Fruit fly (Drosophila melanogaster) whole organism, embryonic: ENCODE results near the gene CG6028.

Source experiments
- B-H2 ChIP-seq: fragments of 200-800 bp; sonication (Bioruptor generic); optimal IDR thresholded peaks from 2 replicates; lab custom pipeline; 2018; ENCODE audit warnings: missing biosample characterization, mild to moderate bottlenecking, missing genetic modification characterization
- CG10654 ChIP-seq: fragments of 200-800 bp; sonication (Bioruptor generic); optimal IDR thresholded peaks from 2 replicates; lab custom pipeline; 2016; ENCODE audit warnings: missing biosample characterization, missing genetic modification characterization
- CG14860 ChIP-seq: fragments of 200-800 bp; sonication (Bioruptor generic); IDR thresholded peaks from 3 replicates; pipeline ENCODE4 v1.3.6; 2022; ENCODE audit warnings: missing biosample characterization, missing genetic modification characterization; ENCODE audit not compliant: partially characterized antibody
- CG15479 ChIP-seq: fragments of 200-800 bp; sonication (Bioruptor generic); optimal IDR thresholded peaks from 3 replicates; lab custom pipeline; 2019; ENCODE audit warnings: missing biosample characterization, mild to moderate bottlenecking, missing genetic modification characterization, moderate library complexity
- CG15696 ChIP-seq: fragments of 200-800 bp; sonication (Bioruptor generic); optimal IDR thresholded peaks from 2 replicates; lab custom pipeline; 2019; ENCODE audit warnings: missing biosample characterization, mild to moderate bottlenecking, missing genetic modification characterization, moderate library complexity
- CG16779 ChIP-seq: fragments of 200-800 bp; sonication (Bioruptor generic); IDR thresholded peaks from 2 replicates; pipeline ENCODE4 v1.3.6; 2022; ENCODE audit warnings: missing biosample characterization, missing genetic modification characterization
- CG16863 ChIP-seq: fragments of 200-800 bp; sonication (Bioruptor generic); optimal IDR thresholded peaks from 3 replicates; lab custom pipeline; 2016; ENCODE audit warnings: missing biosample characterization, missing genetic modification characterization
- CG1792 ChIP-seq: fragments of 200-800 bp; sonication (Bioruptor generic); optimal IDR thresholded peaks from 2 replicates; lab custom pipeline; 2016; ENCODE audit warnings: missing biosample characterization, missing genetic modification characterization
- CG2120 ChIP-seq: fragments of 200-800 bp; sonication (Bioruptor generic); optimal IDR thresholded peaks from 3 replicates; lab custom pipeline; 2016; ENCODE audit warnings: missing biosample characterization, missing genetic modification characterization
- CG31365 ChIP-seq: fragments of 200-800 bp; sonication (Bioruptor generic); optimal IDR thresholded peaks from 2 replicates; lab custom pipeline; 2018; ENCODE audit warnings: missing biosample characterization, mild to moderate bottlenecking, missing genetic modification characterization
- CG7745 ChIP-seq: fragments of 200-800 bp; sonication (Bioruptor generic); optimal IDR thresholded peaks from 2 replicates; lab custom pipeline; 2018; ENCODE audit warnings: missing biosample characterization, mild to moderate bottlenecking, missing genetic modification characterization, moderate library complexity
- CG8944 ChIP-seq: fragments of 200-800 bp; sonication (Bioruptor generic); optimal IDR thresholded peaks from 3 replicates; lab custom pipeline; 2016; ENCODE audit warnings: missing biosample characterization, missing genetic modification characterization
- CG9215 ChIP-seq: fragments of 200-800 bp; sonication (Bioruptor generic); IDR thresholded peaks from 2 replicates; pipeline ENCODE4 v1.3.6; 2022; ENCODE audit warnings: missing biosample characterization, missing genetic modification characterization
- D ChIP-seq, 2 experiments: fragments of 200-800 bp in 1 of 2; fragments of >200 bp in 1 of 2; sonication (Bioruptor generic) in 1 of 2; optimal IDR thresholded peaks; 2 replicates in 1 of 2; 3 replicates in 1 of 2; lab custom pipeline; 2017; ENCODE audit warnings: mild to moderate bottlenecking in 1 of 2, missing biosample characterization in 1 of 2, missing genetic modification characterization in 1 of 2, missing genetic modification reagents in 1 of 2
- D19A ChIP-seq: fragments of 200-800 bp; optimal IDR thresholded peaks from 3 replicates; lab custom pipeline; 2019; ENCODE audit warnings: missing biosample characterization, mild to moderate bottlenecking, missing genetic modification characterization, moderate library complexity
- D19B ChIP-seq: fragments of 200-800 bp; sonication (Bioruptor generic); optimal IDR thresholded peaks from 2 replicates; lab custom pipeline; 2017; ENCODE audit warnings: missing biosample characterization, mild to moderate bottlenecking, missing genetic modification characterization
- E2f1 ChIP-seq: fragments of 200-800 bp; sonication (Bioruptor generic); IDR thresholded peaks from 2 replicates; pipeline ENCODE4 v1.3.6; 2022; ENCODE audit warnings: missing biosample characterization, missing genetic modification characterization
- Ets97D ChIP-seq: fragments of 200-800 bp; sonication (Bioruptor generic); optimal IDR thresholded peaks from 3 replicates; lab custom pipeline; 2016; ENCODE audit warnings: missing biosample characterization, missing genetic modification characterization
- GATAe ChIP-seq: fragments of 200-800 bp; sonication (Bioruptor generic); conservative IDR thresholded peaks from 2 replicates; pipeline ENCODE4 v1.3.6; 2022; ENCODE audit warnings: missing biosample characterization, missing genetic modification characterization
- HLHmδ ChIP-seq: fragments of 200-800 bp; sonication (Bioruptor generic); optimal IDR thresholded peaks from 2 replicates; lab custom pipeline; 2018; ENCODE audit warnings: missing biosample characterization, mild to moderate bottlenecking, missing genetic modification characterization, moderate library complexity
- Lpt ChIP-seq: fragments of >200 bp; optimal IDR thresholded peaks from 2 replicates; lab custom pipeline; 2018; ENCODE audit warnings: missing biosample characterization, missing genetic modification characterization
- MTF-1 ChIP-seq: fragments of 200-800 bp; sonication (Bioruptor generic); optimal IDR thresholded peaks from 2 replicates; lab custom pipeline; 2018; ENCODE audit warnings: missing biosample characterization, mild to moderate bottlenecking, missing genetic modification characterization, borderline replicate concordance
- NFAT ChIP-seq: fragments of 200-800 bp; sonication (Bioruptor generic); IDR thresholded peaks from 2 replicates; pipeline ENCODE4 v1.3.6; 2022; ENCODE audit warnings: missing biosample characterization, missing genetic modification characterization
- Oli ChIP-seq: fragments of 200-800 bp; sonication (Bioruptor generic); optimal IDR thresholded peaks from 2 replicates; lab custom pipeline; 2018; ENCODE audit warnings: missing biosample characterization, mild to moderate bottlenecking, missing genetic modification characterization, moderate library complexity
- Stat92E ChIP-seq, 3 experiments: fragments of >200 bp in 2 of 3; fragments of 200-800 bp in 1 of 3; sonication (Bioruptor generic) in 1 of 3; optimal IDR thresholded peaks; 2 replicates each; lab custom pipeline; 2017 to 2019; ENCODE audit warnings: missing biosample characterization in 3 of 3, missing genetic modification characterization in 3 of 3, mild to moderate bottlenecking in 1 of 3, moderate library complexity in 1 of 3
- Xbp1 ChIP-seq: fragments of 200-800 bp; sonication (Bioruptor generic); optimal IDR thresholded peaks from 3 replicates; lab custom pipeline; 2016; ENCODE audit warnings: missing biosample characterization, mild to moderate bottlenecking, missing genetic modification characterization
- ab ChIP-seq: fragments of 200-800 bp; sonication (Bioruptor generic); optimal IDR thresholded peaks from 2 replicates; lab custom pipeline; 2016; ENCODE audit warnings: missing biosample characterization, missing genetic modification characterization
- ato ChIP-seq: fragments of 200-800 bp; sonication (Bioruptor generic); IDR thresholded peaks from 2 replicates; pipeline ENCODE4 v1.3.6; 2022; ENCODE audit warnings: missing biosample characterization, missing genetic modification characterization; ENCODE audit not compliant: partially characterized antibody
- cad ChIP-seq: fragments of >200 bp; optimal IDR thresholded peaks from 2 replicates; lab custom pipeline; 2017; ENCODE audit warnings: missing biosample characterization, missing genetic modification characterization
- da ChIP-seq: fragments of 200-800 bp; sonication (Bioruptor generic); optimal IDR thresholded peaks from 2 replicates; lab custom pipeline; 2016; ENCODE audit warnings: missing biosample characterization, missing genetic modification characterization
- dmrt99B ChIP-seq: fragments of 200-800 bp; sonication (Bioruptor generic); optimal IDR thresholded peaks from 2 replicates; lab custom pipeline; 2018; ENCODE audit warnings: missing biosample characterization, mild to moderate bottlenecking, missing genetic modification characterization, moderate library complexity
- dpn ChIP-seq, 2 experiments: fragments of 200-800 bp; sonication (Bioruptor generic); optimal IDR thresholded peaks; 3 replicates each; lab custom pipeline; 2016; ENCODE audit warnings: missing biosample characterization in 2 of 2, missing genetic modification characterization in 2 of 2
- esg ChIP-seq: fragments of 200-800 bp; sonication (Bioruptor generic); conservative IDR thresholded peaks from 2 replicates; pipeline ENCODE4 v1.3.6; 2022; ENCODE audit warnings: missing biosample characterization, missing genetic modification characterization
- fd102C ChIP-seq: fragments of 200-800 bp; sonication (Bioruptor generic); optimal IDR thresholded peaks from 2 replicates; lab custom pipeline; 2018; ENCODE audit warnings: missing biosample characterization, mild to moderate bottlenecking, missing genetic modification characterization, moderate library complexity
- gce ChIP-seq: fragments of 200-800 bp; sonication (Bioruptor generic); IDR thresholded peaks from 3 replicates; pipeline ENCODE4 v1.3.6; 2022; ENCODE audit warnings: missing biosample characterization, missing genetic modification characterization
- gro ChIP-seq: fragments of 200-800 bp; sonication (Bioruptor generic); optimal IDR thresholded peaks from 2 replicates; lab custom pipeline; 2016; ENCODE audit warnings: missing biosample characterization, missing genetic modification characterization
- hkb ChIP-seq, 2 experiments: fragments of 200-800 bp in 1 of 2; fragments of >200 bp in 1 of 2; sonication (Bioruptor generic) in 1 of 2; IDR thresholded peaks in 1 of 2; optimal IDR thresholded peaks in 1 of 2; 2 replicates each; pipeline versions ENCODE4 v1.3.6 to Lab custom; 2017 to 2022; ENCODE audit warnings: missing biosample characterization in 1 of 2, missing genetic modification characterization in 1 of 2
- jigr1 ChIP-seq: fragments of 200-800 bp; sonication (Bioruptor generic); IDR thresholded peaks from 3 replicates; pipeline ENCODE4 v1.3.6; 2022; ENCODE audit warnings: missing biosample characterization, missing genetic modification characterization
- kni ChIP-seq: fragments of 200-800 bp; sonication (Bioruptor generic); optimal IDR thresholded peaks from 3 replicates; lab custom pipeline; 2017; ENCODE audit warnings: mild to moderate bottlenecking, missing biosample characterization, missing genetic modification reagents, missing genetic modification characterization
- maf-S ChIP-seq: fragments of 200-800 bp; sonication (Bioruptor generic); optimal IDR thresholded peaks from 2 replicates; lab custom pipeline; 2016; ENCODE audit warnings: missing biosample characterization, missing genetic modification characterization
- org-1 ChIP-seq: fragments of 200-800 bp; sonication (Bioruptor generic); optimal IDR thresholded peaks from 2 replicates; lab custom pipeline; 2017; ENCODE audit warnings: missing biosample characterization, missing genetic modification characterization
- peb ChIP-seq: fragments of 200-800 bp; sonication (Bioruptor generic); IDR thresholded peaks from 2 replicates; pipeline ENCODE4 v1.3.6; 2022; ENCODE audit warnings: missing biosample characterization, missing genetic modification characterization
- pzg ChIP-seq: fragments of 200-800 bp; sonication (Bioruptor generic); optimal IDR thresholded peaks from 3 replicates; lab custom pipeline; 2018; ENCODE audit warnings: missing biosample characterization, mild to moderate bottlenecking, missing genetic modification characterization, moderate library complexity
- row ChIP-seq: fragments of 200-800 bp; sonication (Bioruptor generic); IDR thresholded peaks from 3 replicates; pipeline ENCODE4 v1.3.6; 2022; ENCODE audit warnings: missing biosample characterization, missing genetic modification characterization
- sob ChIP-seq: fragments of 200-800 bp; sonication (Bioruptor generic); IDR thresholded peaks from 2 replicates; pipeline ENCODE4 v1.3.6; 2022; ENCODE audit warnings: missing biosample characterization, missing genetic modification characterization
- sug ChIP-seq: fragments of 200-800 bp; optimal IDR thresholded peaks from 2 replicates; lab custom pipeline; 2019; ENCODE audit warnings: missing biosample characterization, mild to moderate bottlenecking, missing genetic modification characterization, moderate library complexity
- vvl ChIP-seq: fragments of 200-800 bp; sonication (Bioruptor generic); IDR thresholded peaks from 2 replicates; pipeline ENCODE4 v1.3.6; 2022; ENCODE audit warnings: missing biosample characterization, missing genetic modification characterization
- zfh1 ChIP-seq: fragments of 200-800 bp; sonication (Bioruptor generic); IDR thresholded peaks from 3 replicates; pipeline ENCODE4 v1.3.6; 2022; ENCODE audit warnings: missing biosample characterization, missing genetic modification characterization

The CG6028 gene

dm6 chr3R:22041625-22042282 lies 16.4 kb upstream of the CG6028 start, which contains the start of gene how (continued):
- TF ChIP-seq Oli (no peak), CG31365 (tag; lab: Kevin White, UChicago) (no peak), CG7745 (tag; lab: Kevin White, UChicago) (no peak), CG9215 (no peak), org-1 (no peak), vvl (GFP tag; lab: Robert Waterston, UW) (no peak), zfh1 (GFP tag; lab: Robert Waterston, UW) (peak; percentile 41; the same call in 1 of the 3 replicates), dpn (GFP tag; optimal IDR thresholded peaks at IDR 0.05; lab: Kevin White, UChicago) (peak in 1 of 2 experiments; percentile 30), ab (GFP tag; lab: Kevin White, UChicago) (no peak), D19A (tag; lab: Kevin White, UChicago) (no peak), Ets97D (GFP tag; lab: Kevin White, UChicago) (peak; percentile 52), HLHmδ (GFP tag; lab: Kevin White, UChicago) (no peak), NFAT (GFP tag; lab: Robert Waterston, UW) (no peak), sob (GFP tag; lab: Robert Waterston, UW) (no peak), GATAe (no peak), CG14860 (GFP tag; lab: Robert Waterston, UW) (no peak), pzg (GFP tag; lab: Kevin White, UChicago) (peak; percentile 69), peb (GFP tag; lab: Robert Waterston, UW) (no peak), hkb (optimal IDR thresholded peaks at IDR 0.05; lab: Kevin White, UChicago) (no peak), hkb (GFP tag; IDR thresholded peaks at IDR 0.05; lab: Robert Waterston, UW) (no peak), CG16779 (no peak), row (peak; percentile 96), esg (GFP tag; lab: Robert Waterston, UW) (no peak), CG8944 (GFP tag; lab: Kevin White, UChicago) (peak; percentile 11), sug (peak; percentile 27), fd102C (GFP tag; lab: Kevin White, UChicago) (no peak), CG15696 (tag; lab: Kevin White, UChicago) (no peak), E2f1 (GFP tag; lab: Robert Waterston, UW) (no peak), Xbp1 (GFP tag; lab: Kevin White, UChicago) (peak; percentile 27), cad (no peak), D19B (GFP tag; lab: Kevin White, UChicago) (no peak), CG2120 (GFP tag; lab: Kevin White, UChicago) (peak; percentile 26), CG1792 (no peak), Lpt (GFP tag; lab: Kevin White, UChicago) (no peak), CG10654 (GFP tag; lab: Kevin White, UChicago) (no peak), Stat92E (GFP tag; optimal IDR thresholded peaks at IDR 0.05; lab: Kevin White, UChicago) (no peak), MTF-1 (GFP tag; lab: Kevin White, UChicago) (peak; percentile 91), kni (GFP tag; lab: Kevin White, UChicago) (no peak), dmrt99B (tag; lab: Kevin White, UChicago) (no peak), CG16863 (GFP tag; lab: Kevin White, UChicago) (no peak), gro (no peak), ato (GFP tag; lab: Robert Waterston, UW) (no peak), D (optimal IDR thresholded peaks at IDR 0.05; lab: Kevin White, UChicago) (no peak), D (GFP tag; optimal IDR thresholded peaks at IDR 0.05; lab: Kevin White, UChicago) (no peak), CG15479 (GFP tag; lab: Kevin White, UChicago) (peak; percentile 74), maf-S (no peak), jigr1 (GFP tag; lab: Robert Waterston, UW) (no peak), B-H2 (GFP tag; lab: Kevin White, UChicago) (no peak), da (GFP tag; lab: Kevin White, UChicago) (peak; percentile 63), gce (GFP tag; lab: Robert Waterston, UW) (no peak)
